Fruit fly (Drosophila melanogaster) whole organism, prepupa: ENCODE results near the gene Tep4.

Experiments
- Blimp-1 ChIP-seq: fragments of 200-800 bp; sonication (Bioruptor generic); optimal IDR thresholded peaks from 3 replicates; lab custom pipeline; 2017; ENCODE audit warnings: missing biosample characterization, missing genetic modification characterization, mild to moderate bottlenecking, moderate library complexity, missing genetic modification reagents
- CG10631 ChIP-seq: fragments of 200-800 bp; sonication (Bioruptor generic); optimal IDR thresholded peaks from 2 replicates; lab custom pipeline; 2016; ENCODE audit warnings: missing biosample characterization, missing genetic modification characterization
- CG10669 ChIP-seq: fragments of 200-800 bp; sonication (Bioruptor generic); optimal IDR thresholded peaks from 3 replicates; lab custom pipeline; 2018; ENCODE audit warnings: missing biosample characterization, mild to moderate bottlenecking, missing genetic modification characterization, moderate library complexity
- CG11294 ChIP-seq: fragments of 200-800 bp; sonication (Bioruptor generic); IDR thresholded peaks from 2 replicates; pipeline ENCODE4 v1.3.6; 2022; ENCODE audit warnings: missing biosample characterization, missing genetic modification characterization
- CG11762 ChIP-seq: fragments of 200-800 bp; sonication (Bioruptor generic); optimal IDR thresholded peaks from 3 replicates; lab custom pipeline; 2016; ENCODE audit warnings: missing biosample characterization, missing genetic modification characterization; ENCODE audit not compliant: insufficient read depth
- CG11902 ChIP-seq: fragments of 200-800 bp; sonication (Bioruptor generic); optimal IDR thresholded peaks from 3 replicates; lab custom pipeline; 2016; ENCODE audit warnings: missing biosample characterization, missing genetic modification characterization
- CG15336 ChIP-seq: fragments of 200-800 bp; sonication (Bioruptor generic); IDR thresholded peaks from 2 replicates; pipeline ENCODE4 v1.3.6; 2022; ENCODE audit warnings: missing biosample characterization, missing genetic modification characterization
- CG16779 ChIP-seq: fragments of 200-800 bp; sonication (Bioruptor generic); optimal IDR thresholded peaks from 3 replicates; lab custom pipeline; 2017; ENCODE audit warnings: missing biosample characterization, mild to moderate bottlenecking, missing genetic modification characterization
- CG3032 ChIP-seq: fragments of 200-800 bp; optimal IDR thresholded peaks from 2 replicates; lab custom pipeline; 2019; ENCODE audit warnings: missing biosample characterization, mild to moderate bottlenecking, missing genetic modification characterization, moderate library complexity
- CG32006 ChIP-seq: fragments of 200-800 bp; sonication (Bioruptor generic); optimal IDR thresholded peaks from 3 replicates; lab custom pipeline; 2017; ENCODE audit warnings: missing biosample characterization, mild to moderate bottlenecking, missing genetic modification characterization
- CG34406 ChIP-seq: fragments of 200-800 bp; sonication (Bioruptor generic); optimal IDR thresholded peaks from 3 replicates; lab custom pipeline; 2016; ENCODE audit warnings: missing biosample characterization, missing genetic modification characterization
- CG3919 ChIP-seq: fragments of 200-800 bp; sonication (Bioruptor generic); optimal IDR thresholded peaks from 3 replicates; lab custom pipeline; 2016; ENCODE audit warnings: missing biosample characterization, missing genetic modification characterization
- CG4318 ChIP-seq: fragments of 200-800 bp; sonication (Bioruptor generic); optimal IDR thresholded peaks from 3 replicates; lab custom pipeline; 2017; ENCODE audit warnings: missing biosample characterization, mild to moderate bottlenecking, missing genetic modification characterization
- CG6163 ChIP-seq: fragments of 200-800 bp; sonication (Bioruptor generic); IDR thresholded peaks from 3 replicates; pipeline ENCODE4 v1.3.6; 2022; ENCODE audit warnings: missing biosample characterization, missing genetic modification characterization
- CG6276 ChIP-seq: fragments of 200-800 bp; sonication (Bioruptor generic); optimal IDR thresholded peaks from 2 replicates; lab custom pipeline; 2017; ENCODE audit warnings: missing biosample characterization, mild to moderate bottlenecking, missing genetic modification characterization
- CG7368 ChIP-seq: fragments of 200-800 bp; sonication (Bioruptor generic); optimal IDR thresholded peaks from 3 replicates; lab custom pipeline; 2016; ENCODE audit warnings: missing biosample characterization, missing genetic modification characterization
- CG8119 ChIP-seq: fragments of 200-800 bp; sonication (Bioruptor generic); IDR thresholded peaks from 3 replicates; pipeline ENCODE4 v1.3.6; 2022; ENCODE audit warnings: missing biosample characterization, missing genetic modification characterization
- CG8632 ChIP-seq: fragments of 200-800 bp; sonication (Bioruptor generic); optimal IDR thresholded peaks from 3 replicates; lab custom pipeline; 2016; ENCODE audit warnings: missing biosample characterization, missing genetic modification characterization
- Eip75B ChIP-seq: fragments of 200-800 bp; sonication (Bioruptor generic); optimal IDR thresholded peaks from 3 replicates; lab custom pipeline; 2016; ENCODE audit warnings: missing biosample characterization, missing genetic modification characterization
- Eip78C ChIP-seq: fragments of 200-800 bp; sonication (Bioruptor generic); peaks from one replicate; lab custom pipeline; 2016; ENCODE audit warnings: missing biosample characterization, missing genetic modification characterization
- Eip93F ChIP-seq: fragments of 200-800 bp; sonication (Bioruptor generic); optimal IDR thresholded peaks from 2 replicates; lab custom pipeline; 2016; ENCODE audit warnings: missing biosample characterization, mild to moderate bottlenecking, missing genetic modification characterization
- Ets21C ChIP-seq: fragments of 200-800 bp; sonication (Bioruptor generic); optimal IDR thresholded peaks from 3 replicates; lab custom pipeline; 2016; ENCODE audit warnings: missing biosample characterization, missing genetic modification characterization
- Hr38 ChIP-seq: sonication (Bioruptor generic); optimal IDR thresholded peaks from 2 replicates; lab custom pipeline; 2016; ENCODE audit warnings: missing biosample characterization, missing genetic modification characterization
- Lpt ChIP-seq: fragments of 200-800 bp; sonication (Bioruptor generic); optimal IDR thresholded peaks from 3 replicates; lab custom pipeline; 2016; ENCODE audit warnings: missing biosample characterization, missing genetic modification characterization
- OdsH ChIP-seq: fragments of 200-800 bp; sonication (Bioruptor generic); optimal IDR thresholded peaks from 3 replicates; lab custom pipeline; 2016; ENCODE audit warnings: missing biosample characterization, missing genetic modification characterization
- Smox ChIP-seq: fragments of 200-800 bp; sonication (Bioruptor generic); optimal IDR thresholded peaks from 3 replicates; lab custom pipeline; 2016; ENCODE audit warnings: missing biosample characterization, missing genetic modification characterization
- Sox102F ChIP-seq: fragments of 200-800 bp; sonication (Bioruptor generic); optimal IDR thresholded peaks from 2 replicates; lab custom pipeline; 2016; ENCODE audit warnings: missing biosample characterization, mild to moderate bottlenecking, missing genetic modification characterization
- Sox14 ChIP-seq: fragments of 200-800 bp; sonication (Bioruptor generic); optimal IDR thresholded peaks from 3 replicates; lab custom pipeline; 2016; ENCODE audit warnings: missing biosample characterization, missing genetic modification characterization
- Sox15 ChIP-seq: fragments of 200-800 bp; sonication (Bioruptor generic); optimal IDR thresholded peaks from 3 replicates; lab custom pipeline; 2016; ENCODE audit warnings: missing biosample characterization, missing genetic modification characterization
- acj6 ChIP-seq: fragments of 200-800 bp; sonication (Bioruptor generic); optimal IDR thresholded peaks from 3 replicates; lab custom pipeline; 2016; ENCODE audit warnings: missing biosample characterization, missing genetic modification characterization
- cyc ChIP-seq: fragments of 200-800 bp; sonication (Bioruptor generic); optimal IDR thresholded peaks from 3 replicates; lab custom pipeline; 2016; ENCODE audit warnings: missing biosample characterization, missing genetic modification characterization
- dac ChIP-seq: fragments of 200-800 bp; sonication (Bioruptor generic); optimal IDR thresholded peaks from 2 replicates; lab custom pipeline; 2017; ENCODE audit warnings: missing biosample characterization, mild to moderate bottlenecking, missing genetic modification characterization
- dsx ChIP-seq: fragments of 200-800 bp; optimal IDR thresholded peaks from 3 replicates; lab custom pipeline; 2019; ENCODE audit warnings: missing biosample characterization, mild to moderate bottlenecking, missing genetic modification characterization, moderate library complexity; ENCODE audit not compliant: poor library complexity, severe bottlenecking
- eg ChIP-seq: fragments of 200-800 bp; sonication (Bioruptor generic); IDR thresholded peaks from 3 replicates; pipeline ENCODE4 v1.3.6; 2022; ENCODE audit warnings: missing biosample characterization, missing genetic modification characterization
- esn ChIP-seq: fragments of 200-800 bp; sonication (Bioruptor generic); optimal IDR thresholded peaks from 2 replicates; lab custom pipeline; 2016; ENCODE audit warnings: missing biosample characterization, mild to moderate bottlenecking, missing genetic modification characterization, moderate library complexity
- fkh ChIP-seq: fragments of 200-800 bp; sonication (Bioruptor generic); optimal IDR thresholded peaks from 3 replicates; lab custom pipeline; 2017; ENCODE audit warnings: missing biosample characterization, mild to moderate bottlenecking, missing genetic modification characterization, moderate library complexity
- lz ChIP-seq: fragments of 200-800 bp; sonication (Bioruptor generic); optimal IDR thresholded peaks from 3 replicates; lab custom pipeline; 2016; ENCODE audit warnings: missing biosample characterization, missing genetic modification characterization
- net ChIP-seq: fragments of 200-800 bp; sonication (Bioruptor generic); optimal IDR thresholded peaks from 3 replicates; lab custom pipeline; 2016; ENCODE audit warnings: missing biosample characterization, missing genetic modification characterization
- pdm3 ChIP-seq: fragments of 200-800 bp; sonication (Bioruptor generic); optimal IDR thresholded peaks from 3 replicates; lab custom pipeline; 2016; ENCODE audit warnings: missing biosample characterization, missing genetic modification characterization
- salr ChIP-seq, 2 experiments: fragments of 200-800 bp; sonication (Bioruptor generic); optimal IDR thresholded peaks; 3 replicates each; lab custom pipeline; 2016 to 2018; ENCODE audit warnings: missing biosample characterization in 2 of 2, missing genetic modification characterization in 2 of 2, mild to moderate bottlenecking in 1 of 2
- ss ChIP-seq, 2 experiments: fragments of 200-800 bp; sonication (Bioruptor generic); optimal IDR thresholded peaks; 2 replicates in 1 of 2; 3 replicates in 1 of 2; lab custom pipeline; 2017 to 2018; ENCODE audit warnings: mild to moderate bottlenecking in 2 of 2, missing biosample characterization in 2 of 2, missing genetic modification characterization in 2 of 2, moderate library complexity in 1 of 2
- topi ChIP-seq: fragments of 200-800 bp; sonication (Bioruptor generic); optimal IDR thresholded peaks from 3 replicates; lab custom pipeline; 2016; ENCODE audit warnings: missing biosample characterization, missing genetic modification characterization
- vri ChIP-seq: fragments of 200-800 bp; sonication (Bioruptor generic); optimal IDR thresholded peaks from 3 replicates; lab custom pipeline; 2016; ENCODE audit warnings: missing biosample characterization, mild to moderate bottlenecking, missing genetic modification characterization

Gene Tep4

DNA sequence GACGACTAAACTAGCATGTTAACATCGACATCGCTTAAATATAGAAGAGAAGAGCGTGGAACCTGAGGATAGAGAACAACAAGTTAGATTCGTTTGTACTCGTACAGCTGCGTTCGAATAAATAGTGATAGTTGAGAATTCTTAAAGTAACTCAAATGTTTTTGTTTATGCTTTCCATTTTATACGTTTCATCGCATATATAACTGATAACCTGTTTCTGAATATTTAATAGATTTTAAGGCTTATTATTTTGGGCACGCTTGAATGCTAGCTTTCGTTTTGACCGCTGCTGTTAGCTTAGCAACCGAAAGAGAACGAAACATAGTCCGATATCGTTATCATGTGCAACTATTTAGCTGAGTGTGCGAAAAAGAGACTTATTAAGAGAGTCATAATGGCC is 20.0 kb upstream of the Tep4 start (continued):
- TF ChIP-seq dac (GFP tag; lab: Kevin White, UChicago), result peak; percentile 97
- peak; percentile 99 for TF ChIP-seq CG32006 (GFP tag; lab: Kevin White, UChicago)
- peak; percentile 99 for TF ChIP-seq CG11294 (GFP tag; lab: Robert Waterston, UW)
- TF ChIP-seq CG11762 (GFP tag; lab: Kevin White, UChicago), result peak; percentile 93
- peak; percentile 95 for TF ChIP-seq Eip75B (GFP tag; lab: Kevin White, UChicago)
- TF ChIP-seq acj6 (GFP tag; lab: Kevin White, UChicago), result peak; percentile 94
- peak; percentile 96 for TF ChIP-seq Lpt (GFP tag; lab: Kevin White, UChicago)
- peak; percentile 74 for TF ChIP-seq esn
- TF ChIP-seq eg (GFP tag; lab: Robert Waterston, UW), result peak; percentile 100
- peak; percentile 27 for TF ChIP-seq Ets21C (GFP tag; lab: Kevin White, UChicago)
- peak; percentile 90 for TF ChIP-seq CG7368
- TF ChIP-seq CG3032 (tag; lab: Kevin White, UChicago), result peak; percentile 93
- TF ChIP-seq Sox14 (GFP tag; lab: Kevin White, UChicago), result peak; percentile 95
- peak; percentile 61 for TF ChIP-seq CG11902 (GFP tag; lab: Kevin White, UChicago)
- peak; percentile 99 for TF ChIP-seq CG6276 (GFP tag; lab: Kevin White, UChicago)
- peak; percentile 99 for TF ChIP-seq CG6163 (GFP tag; lab: Robert Waterston, UW)
- peak; percentile 97 for TF ChIP-seq dsx (GFP tag; lab: Kevin White, UChicago)
- TF ChIP-seq CG8119 (GFP tag; lab: Robert Waterston, UW), result peak; percentile 99
- TF ChIP-seq Eip78C (GFP tag; lab: Kevin White, UChicago), result peak; percentile 99
- peak; percentile 60 for TF ChIP-seq cyc (GFP tag; lab: Kevin White, UChicago)
- TF ChIP-seq CG16779 (tag; lab: Kevin White, UChicago), result peak; percentile 97
- TF ChIP-seq OdsH, result peak; percentile 97
- TF ChIP-seq CG10669 (GFP tag; lab: Kevin White, UChicago), result peak; percentile 94
- peak; percentile 74 for TF ChIP-seq Sox15 (GFP tag; lab: Kevin White, UChicago)
- peak; percentile 94 for TF ChIP-seq ss (GFP tag; optimal IDR thresholded peaks at IDR 0.05; lab: Kevin White, UChicago)
- peak; percentile 83 for TF ChIP-seq vri (GFP tag; lab: Kevin White, UChicago)
- TF ChIP-seq CG4318 (GFP tag; lab: Kevin White, UChicago), result peak; percentile 95
- peak; percentile 96 for TF ChIP-seq CG10631 (GFP tag; lab: Kevin White, UChicago)
- TF ChIP-seq Hr38, result peak; percentile 33
- peak; percentile 76 for TF ChIP-seq fkh (GFP tag; lab: Kevin White, UChicago)

DNA sequence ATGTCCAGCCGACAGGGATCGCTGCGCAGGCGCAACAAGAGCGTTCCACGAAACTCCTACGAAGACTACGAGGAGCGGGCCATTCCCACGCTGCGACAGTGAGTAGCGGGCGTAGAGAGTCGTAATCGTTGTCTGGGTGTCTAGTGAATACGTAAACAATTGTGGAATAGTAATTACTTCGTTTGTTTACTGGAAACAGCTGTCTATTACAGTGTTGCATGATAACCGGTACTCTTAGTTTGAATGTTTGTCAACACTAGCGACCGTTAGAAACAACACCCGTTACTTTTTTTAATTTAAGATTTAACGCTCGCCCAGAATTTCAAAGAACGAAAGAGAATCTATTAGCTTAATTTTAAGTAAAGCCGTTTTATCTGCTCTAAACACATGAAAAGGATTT is 18.2 kb upstream of the Tep4 start, which contains the start of gene CG10165:
Gene CG10165, minus strand, starts transcription at position 214 of the 400 bp plus-strand sequence.
- no peak for TF ChIP-seq CG11294 (GFP tag; lab: Robert Waterston, UW)
- no peak for TF ChIP-seq CG11902 (GFP tag; lab: Kevin White, UChicago)
- peak; percentile 81 for TF ChIP-seq fkh (GFP tag; lab: Kevin White, UChicago)
- TF ChIP-seq CG8632, result no peak
- peak; percentile 61 for TF ChIP-seq dsx (GFP tag; lab: Kevin White, UChicago)

- TF ChIP-seq topi (GFP tag; lab: Kevin White, UChicago) (peak; percentile 84), OdsH (peak; percentile 88), Ets21C (GFP tag; lab: Kevin White, UChicago) (peak; percentile 64), lz (GFP tag; lab: Kevin White, UChicago) (peak; percentile 87), CG16779 (tag; lab: Kevin White, UChicago) (peak; percentile 57), esn (peak; percentile 89), salr (GFP tag; optimal IDR thresholded peaks at IDR 0.05; lab: Kevin White, UChicago) (peak; percentile 64 to 84), Sox102F (GFP tag; lab: Kevin White, UChicago) (peak; percentile 88), Eip93F (peak; percentile 33), CG6163 (GFP tag; lab: Robert Waterston, UW) (peak; percentile 85), CG10631 (GFP tag; lab: Kevin White, UChicago) (peak; percentile 74), CG11902 (GFP tag; lab: Kevin White, UChicago) (peak; percentile 57), CG6276 (GFP tag; lab: Kevin White, UChicago) (peak; percentile 85), CG3919 (GFP tag; lab: Kevin White, UChicago) (peak; percentile 92), Sox15 (GFP tag; lab: Kevin White, UChicago) (peak; percentile 61), ss (GFP tag; optimal IDR thresholded peaks at IDR 0.05; lab: Kevin White, UChicago) (peak; percentile 56 to 75), Sox14 (GFP tag; lab: Kevin White, UChicago) (peak; percentile 87), CG11294 (GFP tag; lab: Robert Waterston, UW) (peak; percentile 69), CG32006 (GFP tag; lab: Kevin White, UChicago) (peak; percentile 91), vri (GFP tag; lab: Kevin White, UChicago) (peak; percentile 88), CG34406 (GFP tag; lab: Kevin White, UChicago) (peak; percentile 75), dac (GFP tag; lab: Kevin White, UChicago) (peak; percentile 77), eg (GFP tag; lab: Robert Waterston, UW) (peak; percentile 88), CG15336 (peak; percentile 89), acj6 (GFP tag; lab: Kevin White, UChicago) (peak; percentile 82), Eip75B (GFP tag; lab: Kevin White, UChicago) (peak; percentile 83), fkh (GFP tag; lab: Kevin White, UChicago) (peak; percentile 49), Blimp-1 (GFP tag; lab: Kevin White, UChicago) (peak; percentile 39), net (peak; percentile 86), pdm3 (GFP tag; lab: Kevin White, UChicago) (peak; percentile 87), Smox (peak; percentile 81)
Measured at dm6 chr2L:19533247-19533646, 15.1 kb upstream of the Tep4 start, which contains the start of gene CG33116. Gene CG33116, plus strand, starts transcription at chr2L:19533479.
